Worm (Caenorhabditis elegans): Measurements from ENCODE around the gene ssp-35.

- TF ChIP-seq ceh-83 (GFP tag; optimal IDR thresholded peaks at IDR 0.05) = no peak
- TF ChIP-seq snpc-4 (tag; optimal IDR thresholded peaks at IDR 0.05) = no peak
- TF ChIP-seq blmp-1 (tag; optimal IDR thresholded peaks at IDR 0.05) = no peak
- no peak for TF ChIP-seq pha-4 (tag; optimal IDR thresholded peaks at IDR 0.05)
- no peak for TF ChIP-seq unc-39 (tag; optimal IDR thresholded peaks at IDR 0.05)
Observed at ce11 chrV:12296122-12296521, 32.5 kb upstream of the ssp-35 start.
